Fruit fly (Drosophila melanogaster) whole organism, pupa: ENCODE results near the gene CG6254.

ENCODE experiments used
- CG14655 ChIP-seq: fragments of 200-800 bp; sonication (Bioruptor generic); optimal IDR thresholded peaks from 3 replicates; lab custom pipeline; 2017; ENCODE audit warnings: mild to moderate bottlenecking, missing biosample characterization, missing genetic modification reagents, missing genetic modification characterization
- CG15710 ChIP-seq: fragments of 200-800 bp; sonication (Bioruptor generic); optimal IDR thresholded peaks from 2 replicates; lab custom pipeline; 2018; ENCODE audit warnings: missing biosample characterization, mild to moderate bottlenecking, missing genetic modification characterization, moderate library complexity
- CG34367 ChIP-seq: fragments of 200-800 bp; sonication (Bioruptor generic); optimal IDR thresholded peaks from 2 replicates; lab custom pipeline; 2018; ENCODE audit warnings: missing biosample characterization, mild to moderate bottlenecking, missing genetic modification characterization
- CG8301 ChIP-seq: fragments of 200-800 bp; sonication (Bioruptor generic); optimal IDR thresholded peaks from 2 replicates; lab custom pipeline; 2018; ENCODE audit warnings: missing biosample characterization, mild to moderate bottlenecking, missing genetic modification characterization
- CG9948 ChIP-seq: fragments of 200-800 bp; sonication (Bioruptor generic); optimal IDR thresholded peaks from 2 replicates; lab custom pipeline; 2018; ENCODE audit warnings: missing biosample characterization, mild to moderate bottlenecking, missing genetic modification characterization, moderate library complexity
- EcR ChIP-seq: fragments of 200-800 bp; sonication (Bioruptor generic); optimal IDR thresholded peaks from 3 replicates; lab custom pipeline; 2019; ENCODE audit warnings: missing biosample characterization, missing genetic modification characterization, mild to moderate bottlenecking, moderate library complexity, missing genetic modification reagents
- Pif1A ChIP-seq: fragments of 200-800 bp; sonication (Bioruptor generic); optimal IDR thresholded peaks from 3 replicates; lab custom pipeline; 2016; ENCODE audit warnings: missing biosample characterization, missing genetic modification characterization
- Snoo ChIP-seq: fragments of 200-800 bp; sonication (Bioruptor generic); optimal IDR thresholded peaks from 3 replicates; lab custom pipeline; 2017; ENCODE audit warnings: missing biosample characterization, mild to moderate bottlenecking, missing genetic modification characterization, inconsistent platforms
- rn ChIP-seq: fragments of 200-800 bp; sonication (Bioruptor generic); IDR thresholded peaks from 2 replicates; pipeline ENCODE4 v1.3.6; 2022; ENCODE audit warnings: missing biosample characterization, missing genetic modification characterization

DNA sequence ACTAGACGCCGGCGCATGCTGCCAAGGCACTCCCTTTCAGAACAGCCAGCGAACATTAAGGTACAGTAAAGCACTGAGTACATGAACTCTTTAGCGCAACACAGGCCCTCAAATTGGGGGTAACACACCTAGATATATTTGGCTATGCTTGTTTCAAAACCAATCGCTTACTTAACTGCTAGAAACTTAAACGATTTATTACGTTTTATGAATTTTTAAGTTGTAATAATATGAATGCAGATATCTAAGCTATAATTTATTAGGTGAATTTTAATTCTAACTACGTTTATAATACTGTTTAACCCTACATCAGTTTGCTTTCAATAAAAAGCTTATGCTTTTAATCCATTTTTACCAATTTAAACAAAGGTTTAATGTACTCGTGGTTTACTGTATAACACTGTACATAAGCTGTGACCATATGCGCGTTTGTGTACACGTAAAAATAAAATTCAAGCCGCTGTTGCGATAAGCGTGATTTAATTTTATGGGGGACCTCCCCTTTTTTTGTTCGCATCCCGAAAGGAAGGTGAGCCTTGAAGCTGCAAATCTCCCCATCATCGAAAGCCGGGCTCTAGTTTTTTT is 15.9 kb upstream of the CG6254 start:
- peak; percentile 65 for TF ChIP-seq CG15710 (tag; lab: Kevin White, UChicago)
- peak; percentile 44 for TF ChIP-seq CG34367 (tag; lab: Kevin White, UChicago)
- no peak for TF ChIP-seq EcR (GFP tag; lab: Kevin White, UChicago)
- peak; percentile 32 for TF ChIP-seq Pif1A
- peak; percentile 46 for TF ChIP-seq CG9948 (tag; lab: Kevin White, UChicago)
- TF ChIP-seq rn (GFP tag; lab: Robert Waterston, UW) = no peak
- TF ChIP-seq CG8301 = peak; percentile 8
- TF ChIP-seq CG14655 = peak; percentile 53
- TF ChIP-seq Snoo (tag; lab: Kevin White, UChicago) = no peak
